Worm (Caenorhabditis elegans) whole organism, L4 larva: Measurements from ENCODE around the gene C44B9.2.

Experiments
- F26F4.8 ChIP-seq: fragments of 200-800 bp; sonication (Bioruptor generic); conservative IDR thresholded peaks from 2 replicates; pipeline ENCODE4 v1.3.6; 2022; ENCODE audit warnings: missing genetic modification characterization, missing compliant biosample characterization
- F49E8.2 ChIP-seq: sonication (generic microtip); optimal IDR thresholded peaks from 2 replicates; lab custom pipeline; 2016; ENCODE audit warnings: missing compliant biosample characterization, mild to moderate bottlenecking, missing genetic modification characterization, borderline replicate concordance
- R02D3.7 ChIP-seq: fragments of 150-350 bp; sonication (generic microtip); optimal IDR thresholded peaks from 3 replicates; lab custom pipeline; 2014; ENCODE audit warnings: missing biosample characterization, missing genetic modification characterization
- ZK337.2 ChIP-seq: fragments of 200-800 bp; sonication (Bioruptor generic); IDR thresholded peaks from 2 replicates; pipeline ENCODE4 v1.3.6; 2022; ENCODE audit warnings: missing genetic modification reagents, missing genetic modification characterization, missing compliant biosample characterization
- arid-1 ChIP-seq: fragments of 200-800 bp; sonication (Bioruptor generic); conservative IDR thresholded peaks from 2 replicates; pipeline ENCODE4 v1.3.6; 2022; ENCODE audit warnings: missing genetic modification reagents, missing genetic modification characterization, missing compliant biosample characterization
- attf-4 ChIP-seq: sonication (generic microtip); optimal IDR thresholded peaks from 3 replicates; lab custom pipeline; 2017; ENCODE audit warnings: missing biosample characterization, missing genetic modification characterization
- ceh-32 ChIP-seq: sonication (generic microtip); optimal IDR thresholded peaks from 2 replicates; lab custom pipeline; 2016; ENCODE audit warnings: mild to moderate bottlenecking, missing genetic modification characterization, missing compliant biosample characterization; ENCODE audit not compliant: poor library complexity
- ceh-44 ChIP-seq: fragments of 200-800 bp; sonication (Bioruptor generic); IDR thresholded peaks from 2 replicates; pipeline ENCODE4 v1.3.6; 2022; ENCODE audit warnings: missing genetic modification reagents, missing genetic modification characterization, missing compliant biosample characterization
- ceh-62 ChIP-seq: sonication (generic microtip); optimal IDR thresholded peaks from 2 replicates; lab custom pipeline; 2017; ENCODE audit warnings: missing biosample characterization, missing genetic modification characterization
- daf-8 ChIP-seq: fragments of 200-800 bp; sonication (Bioruptor generic); IDR thresholded peaks from 2 replicates; pipeline ENCODE4 v1.3.6; 2022; ENCODE audit warnings: missing genetic modification characterization, missing compliant biosample characterization
- dpl-1 ChIP-seq: fragments of 150-350 bp; optimal IDR thresholded peaks from 2 replicates; lab custom pipeline; 2014; ENCODE audit warnings: missing biosample characterization, missing genetic modification reagents, missing genetic modification characterization
- dve-1 ChIP-seq: sonication (generic microtip); optimal IDR thresholded peaks from 2 replicates; lab custom pipeline; 2017; ENCODE audit warnings: antibody characterized with exemption, mild to moderate bottlenecking, missing genetic modification characterization, missing compliant biosample characterization; ENCODE audit not compliant: insufficient read depth
- hlh-11 ChIP-seq: fragments of 200-800 bp; sonication (Bioruptor generic); optimal IDR thresholded peaks from 2 replicates; lab custom pipeline; 2018; ENCODE audit warnings: mild to moderate bottlenecking, missing genetic modification characterization, missing compliant biosample characterization
- hlh-30 ChIP-seq: sonication (generic microtip); optimal IDR thresholded peaks from 2 replicates; lab custom pipeline; 2017; ENCODE audit warnings: antibody characterized with exemption, mild to moderate bottlenecking, missing genetic modification characterization, missing compliant biosample characterization; ENCODE audit not compliant: insufficient read depth
- lim-7 ChIP-seq: fragments of 200-800 bp; sonication (Bioruptor generic); IDR thresholded peaks from 2 replicates; pipeline ENCODE4 v1.3.6; 2022; ENCODE audit warnings: missing genetic modification characterization, missing compliant biosample characterization
- lin-15B ChIP-seq: fragments of 150-350 bp; sonication (generic microtip); optimal IDR thresholded peaks from 3 replicates; lab custom pipeline; 2014; ENCODE audit warnings: missing biosample characterization, missing genetic modification characterization
- lin-38 ChIP-seq: fragments of 200-800 bp; sonication (Bioruptor generic); IDR thresholded peaks from 2 replicates; pipeline ENCODE4 v1.3.6; 2022; ENCODE audit warnings: missing genetic modification reagents, missing genetic modification characterization, missing compliant biosample characterization
- lsy-2 ChIP-seq, 2 experiments: fragments of 150-350 bp in 1 of 2; sonication (generic microtip) in 1 of 2; optimal IDR thresholded peaks; 2 replicates each; lab custom pipeline; 2014 to 2017; ENCODE audit warnings: missing biosample characterization in 2 of 2, missing genetic modification characterization in 2 of 2
- madf-9 ChIP-seq: fragments of 200-800 bp; sonication (Bioruptor generic); conservative IDR thresholded peaks from 2 replicates; pipeline ENCODE4 v1.3.6; 2022; ENCODE audit warnings: missing genetic modification reagents, missing genetic modification characterization, missing compliant biosample characterization
- mdl-1 ChIP-seq, 2 experiments: fragments of 150-350 bp in 1 of 2; sonication (generic microtip) in 1 of 2; optimal IDR thresholded peaks; 2 replicates each; lab custom pipeline; 2014 to 2017; ENCODE audit warnings: missing biosample characterization in 2 of 2, missing genetic modification characterization in 2 of 2
- mdt-29 ChIP-seq: fragments of 200-800 bp; sonication (Bioruptor generic); IDR thresholded peaks from 2 replicates; pipeline ENCODE4 v1.3.6; 2022; ENCODE audit warnings: missing genetic modification reagents, missing genetic modification characterization, missing compliant biosample characterization
- mep-1 ChIP-seq: fragments of 150-350 bp; sonication (generic microtip); optimal IDR thresholded peaks from 3 replicates; lab custom pipeline; 2014; ENCODE audit warnings: missing biosample characterization, missing genetic modification characterization
- mes-2 ChIP-seq: sonication (generic microtip); optimal IDR thresholded peaks from 2 replicates; lab custom pipeline; 2016; ENCODE audit warnings: missing genotype, mild to moderate bottlenecking, missing genetic modification characterization, missing compliant biosample characterization; ENCODE audit not compliant: poor library complexity, severe bottlenecking
- nhr-11 ChIP-seq: fragments of 150-350 bp; optimal IDR thresholded peaks from 2 replicates; lab custom pipeline; 2014; ENCODE audit warnings: missing biosample characterization, missing genetic modification characterization
- nhr-111 ChIP-seq: fragments of 200-800 bp; sonication (Bioruptor generic); optimal IDR thresholded peaks from 2 replicates; lab custom pipeline; 2018; ENCODE audit warnings: mild to moderate bottlenecking, missing genetic modification characterization, missing compliant biosample characterization
- nhr-25 ChIP-seq: sonication (generic microtip); optimal IDR thresholded peaks from 2 replicates; lab custom pipeline; 2017; ENCODE audit warnings: missing genetic modification characterization, mild to moderate bottlenecking, missing compliant biosample characterization, antibody characterized with exemption, moderate library complexity, borderline replicate concordance; ENCODE audit not compliant: insufficient read depth
- nhr-28 ChIP-seq: fragments of 150-350 bp; optimal IDR thresholded peaks from 2 replicates; lab custom pipeline; 2014; ENCODE audit warnings: missing biosample characterization, missing genetic modification characterization
- nhr-77 ChIP-seq: fragments of 150-350 bp; optimal IDR thresholded peaks from 2 replicates; lab custom pipeline; 2014; ENCODE audit warnings: missing biosample characterization, missing genetic modification characterization
- pha-4 ChIP-seq, 2 experiments: fragments of 150-350 bp in 1 of 2; fragments of 200-800 bp in 1 of 2; sonication (Bioruptor generic) in 1 of 2; IDR thresholded peaks in 1 of 2; optimal IDR thresholded peaks in 1 of 2; 2 replicates each; pipeline versions ENCODE4 v1.3.6 to Lab custom; 2014 to 2022; ENCODE audit warnings: missing genetic modification characterization in 2 of 2, missing genetic modification reagents in 2 of 2, missing biosample characterization in 1 of 2, missing compliant biosample characterization in 1 of 2
- rbr-2 ChIP-seq: sonication (generic microtip); optimal IDR thresholded peaks from 2 replicates; lab custom pipeline; 2016; ENCODE audit warnings: missing genotype, missing genetic modification characterization, missing compliant biosample characterization
- unc-130 ChIP-seq: sonication (generic microtip); optimal IDR thresholded peaks from 2 replicates; lab custom pipeline; 2016; ENCODE audit warnings: missing genetic modification reagents, missing genetic modification characterization, missing compliant biosample characterization
- unc-62 ChIP-seq, 3 experiments: fragments of 150-350 bp in 1 of 3; sonication (generic microtip); optimal IDR thresholded peaks in 2 of 3; peaks in 1 of 3; 1 replicate in 1 of 3; 2 replicates in 2 of 3; lab custom pipeline; 2014 to 2017; ENCODE audit warnings: missing biosample characterization in 3 of 3, missing genetic modification characterization in 3 of 3, missing genetic modification reagents in 3 of 3, missing genotype in 1 of 3
- zfp-2 ChIP-seq: sonication (generic microtip); optimal IDR thresholded peaks from 2 replicates; lab custom pipeline; 2016; ENCODE audit warnings: mild to moderate bottlenecking, missing genetic modification characterization, missing compliant biosample characterization
- ztf-7 ChIP-seq: fragments of 150-350 bp; optimal IDR thresholded peaks from 2 replicates; lab custom pipeline; 2014; ENCODE audit warnings: missing biosample characterization, missing genetic modification characterization

Gene C44B9.2

DNA sequence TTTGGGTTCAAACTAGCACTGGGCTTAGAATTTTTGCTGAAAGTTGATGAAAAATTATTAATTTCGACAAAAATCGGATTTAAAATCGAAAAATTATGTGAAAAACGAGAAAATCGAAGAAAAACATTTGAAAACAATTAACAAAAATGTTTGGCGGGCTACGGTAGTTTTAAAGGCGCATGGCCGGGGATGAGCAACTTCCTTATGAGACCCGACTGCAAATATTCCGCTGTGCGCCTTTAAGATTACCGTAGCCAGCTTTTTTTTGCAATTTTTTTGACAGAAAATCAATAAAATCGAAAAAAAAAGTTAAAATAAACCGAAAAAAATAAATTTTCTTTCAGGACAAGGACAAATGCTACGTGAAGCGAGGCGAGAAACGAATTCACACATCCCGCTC, 2.3 kb downstream of the C44B9.2 start:
- TF ChIP-seq mes-2 (tag; lab: Kevin White, UChicago) (peak; percentile 14), ceh-44 (GFP tag; lab: Robert Waterston, UW) (0 out of 2 replicates have a peak, but pooled peaks have one; percentile 11), arid-1 (GFP tag; lab: Robert Waterston, UW) (0 out of 2 replicates have a peak, but pooled peaks have one; percentile 40), ceh-32 (no peak), lin-38 (GFP tag; lab: Robert Waterston, UW) (peak; percentile 67), ceh-62 (tag; lab: Kevin White, UChicago) (no peak), pha-4 (GFP tag; IDR thresholded peaks at IDR 0.05; lab: Robert Waterston, UW) (no peak), pha-4 (tag; optimal IDR thresholded peaks at IDR 0.05; lab: Kevin White, UChicago) (no peak), F49E8.2 (tag; lab: Kevin White, UChicago) (peak; percentile 86), dpl-1 (GFP tag; lab: Kevin White, UChicago) (no peak), unc-130 (GFP tag; lab: Kevin White, UChicago) (peak; percentile 66), F26F4.8 (GFP tag; lab: Robert Waterston, UW) (no peak), nhr-25 (tag; lab: Kevin White, UChicago) (no peak), daf-8 (GFP tag; lab: Robert Waterston, UW) (no peak), mdl-1 (tag; optimal IDR thresholded peaks at IDR 0.05; lab: Kevin White, UChicago) (no peak), lsy-2 (tag; optimal IDR thresholded peaks at IDR 0.05; lab: Kevin White, UChicago) (no peak)

ce11 chrIII:10880083-10880482, 4.9 kb downstream of the C44B9.2 start, which contains the start of gene C44B9.3:
TSS of gene C44B9.3 (minus strand) at chrIII:10880183.
- TF ChIP-seq nhr-111 (GFP tag; lab: Kevin White, UChicago) = no peak

DNA sequence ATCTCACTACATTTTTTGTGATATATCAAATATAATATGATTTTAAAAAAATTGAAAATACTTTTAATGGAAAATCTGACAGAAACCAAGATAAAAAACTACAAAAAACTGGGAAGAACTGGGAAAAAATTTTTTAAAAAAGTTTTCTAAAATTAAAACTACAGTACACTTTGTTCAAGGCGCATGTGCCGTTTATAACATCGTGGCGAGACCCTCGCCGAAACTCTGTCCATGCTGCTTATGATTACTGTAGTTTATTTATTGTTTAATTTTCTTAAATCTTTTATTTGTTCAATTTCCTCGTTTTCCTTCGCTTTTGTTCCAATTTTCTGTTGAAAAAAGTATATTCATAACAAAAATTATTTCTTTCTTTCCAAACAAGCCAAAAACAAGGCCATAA, 6.2 kb downstream of the C44B9.2 start, which contains the start of gene athp-1:
Gene athp-1 (plus strand): TSS at position 305 of the 400 bp plus-strand sequence.
- TF ChIP-seq lsy-2 (tag; optimal IDR thresholded peaks at IDR 0.05; lab: Kevin White, UChicago) (peak in 1 of 2 experiments; percentile 52), unc-130 (GFP tag; lab: Kevin White, UChicago) (peak; percentile 26), zfp-2 (no peak), mes-2 (tag; lab: Kevin White, UChicago) (peak; percentile 28), lin-38 (GFP tag; lab: Robert Waterston, UW) (peak; percentile 46), F49E8.2 (tag; lab: Kevin White, UChicago) (peak; percentile 7)
- TF ChIP-seq, all 104 proteins: peak for 5

DNA sequence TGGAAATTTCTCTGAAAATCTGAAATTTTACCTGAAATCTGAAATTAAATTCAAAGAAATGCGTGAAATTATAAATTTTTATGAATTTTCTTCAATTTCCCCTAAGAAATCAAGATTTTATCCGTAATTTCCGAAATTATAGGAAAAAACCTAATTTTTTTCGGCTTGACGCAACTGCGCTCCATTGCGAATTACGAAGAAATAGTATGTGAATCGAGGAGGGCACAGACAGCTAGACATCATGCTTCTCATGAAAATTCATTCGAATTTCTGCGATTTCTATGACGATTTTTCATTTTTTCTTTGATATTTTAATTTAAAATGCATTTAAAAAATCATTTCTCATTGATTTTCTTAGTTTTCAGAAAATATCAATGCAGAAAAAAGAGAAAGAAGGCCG, 6.8 kb downstream of the C44B9.2 start:
- TF ChIP-seq dpl-1 (GFP tag; lab: Kevin White, UChicago) = peak; percentile 67
- no peak for TF ChIP-seq R02D3.7
- peak; percentile 38 for TF ChIP-seq nhr-77 (tag; lab: Kevin White, UChicago)
- peak; percentile 24 for TF ChIP-seq nhr-11 (tag; lab: Kevin White, UChicago)
- peak; percentile 98 for TF ChIP-seq lin-38 (GFP tag; lab: Robert Waterston, UW)
- peak in 1 of 2 experiments; percentile 24 for TF ChIP-seq unc-62 (GFP tag; optimal IDR thresholded peaks at IDR 0.05 in 1 of 2; lab: Kevin White, UChicago)
- TF ChIP-seq unc-62 (tag; optimal IDR thresholded peaks at IDR 0.05; lab: Kevin White, UChicago) = no peak
- TF ChIP-seq ZK337.2 (GFP tag; lab: Robert Waterston, UW) = no peak
- no peak for TF ChIP-seq mdt-29 (GFP tag; lab: Robert Waterston, UW)
- TF ChIP-seq daf-8 (GFP tag; lab: Robert Waterston, UW) = no peak
- TF ChIP-seq nhr-28 (tag; lab: Kevin White, UChicago) = no peak
- no peak for TF ChIP-seq pha-4 (GFP tag; IDR thresholded peaks at IDR 0.05; lab: Robert Waterston, UW)
- peak; percentile 9 for TF ChIP-seq pha-4 (tag; optimal IDR thresholded peaks at IDR 0.05; lab: Kevin White, UChicago)
- no peak for TF ChIP-seq lim-7 (GFP tag; lab: Robert Waterston, UW)
- TF ChIP-seq hlh-11 (tag; lab: Kevin White, UChicago) = no peak
- no peak for TF ChIP-seq attf-4 (tag; lab: Kevin White, UChicago)
- peak; percentile 42 for TF ChIP-seq ztf-7 (tag; lab: Kevin White, UChicago)
- peak in 1 of 2 experiments; percentile 82 for TF ChIP-seq lsy-2 (tag; optimal IDR thresholded peaks at IDR 0.05; lab: Kevin White, UChicago)
- TF ChIP-seq madf-9 (GFP tag; lab: Robert Waterston, UW) = no peak
- peak; percentile 55 for TF ChIP-seq mep-1 (tag; lab: Kevin White, UChicago)
- TF ChIP-seq F26F4.8 (GFP tag; lab: Robert Waterston, UW) = no peak
- TF ChIP-seq lin-15B = peak; percentile 21
- peak; percentile 8 for TF ChIP-seq rbr-2 (tag; lab: Kevin White, UChicago)
- peak; percentile 51 for TF ChIP-seq hlh-30 (tag; lab: Kevin White, UChicago)
- peak; percentile 53 for TF ChIP-seq dve-1 (tag; lab: Kevin White, UChicago)
- TF ChIP-seq, all 104 proteins: peak for 13
